Worm (Caenorhabditis elegans): ENCODE measurements around the gene K02E11.4.
A peak's percentile ranks its signal among the peaks of the same experiment; 100 is the strongest.

Gene K02E11.4

DNA sequence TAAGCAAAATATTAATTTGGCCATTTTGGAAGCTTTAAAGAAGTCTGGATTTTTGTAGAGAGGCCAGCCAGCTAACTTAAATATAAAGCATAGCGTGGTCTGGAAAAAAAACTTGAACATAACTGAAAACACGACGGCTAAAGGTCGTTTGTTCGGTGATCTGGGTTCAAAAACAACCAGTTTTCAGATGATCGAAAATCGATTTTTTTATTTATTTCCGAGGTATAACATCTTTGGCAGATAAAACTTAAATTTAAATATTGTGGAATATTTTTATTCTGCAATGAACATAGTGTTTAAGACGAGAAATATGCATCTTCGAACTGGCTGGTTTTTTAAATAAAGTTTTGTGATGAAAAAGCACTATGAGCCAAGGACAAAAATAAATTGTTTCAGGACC lies 20.7 kb upstream of the K02E11.4 start, which contains the start of gene F40G12.4:
TSS of gene F40G12.4 (minus strand) at position 101 of the 400 bp plus-strand sequence.
- TF ChIP-seq mcd-1 (GFP tag; IDR thresholded peaks at IDR 0.05): no peak
- TF ChIP-seq snpc-3.4 (tag; optimal IDR thresholded peaks at IDR 0.05): no peak
- TF ChIP-seq athp-1 (tag; optimal IDR thresholded peaks at IDR 0.05): no peak

DNA sequence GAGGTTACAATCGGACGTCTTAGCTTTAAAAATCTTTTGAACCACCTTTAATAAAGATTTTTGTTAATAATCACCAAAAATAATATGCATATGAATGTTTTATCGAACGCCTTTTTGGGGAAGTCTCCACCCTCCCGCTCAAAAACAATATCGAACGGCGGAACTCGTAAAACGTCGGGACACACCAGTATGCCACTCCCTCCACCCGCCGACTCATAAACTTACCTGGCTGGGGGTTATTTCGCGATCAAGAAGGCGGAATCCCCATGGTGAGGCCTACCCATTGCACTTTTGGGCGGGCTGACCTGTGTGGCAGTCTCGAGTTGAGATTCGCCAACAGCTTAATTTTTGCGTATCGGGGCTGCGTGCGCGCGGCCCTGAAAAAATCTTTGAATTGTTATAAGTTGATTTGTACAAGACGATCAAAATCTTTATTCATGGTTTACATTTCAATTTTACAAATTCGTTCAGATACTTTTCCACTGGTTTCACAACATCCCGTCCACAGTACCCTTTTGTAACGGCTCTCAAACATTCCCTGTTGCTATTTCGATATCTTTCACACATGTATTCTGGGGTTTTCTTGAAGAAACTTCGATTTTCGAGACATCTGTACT lies 19.5 kb upstream of the K02E11.4 start:
- 0 out of 2 replicates have a peak, but pooled peaks have one; percentile 5 for TF ChIP-seq ztf-28 (GFP tag; IDR thresholded peaks at IDR 0.05)
- no peak for TF ChIP-seq nfya-1 (tag; optimal IDR thresholded peaks at IDR 0.05; ENCODE audit: borderline replicate concordance, insufficient read depth)
- TF ChIP-seq dpl-1 (GFP tag; optimal IDR thresholded peaks at IDR 0.05): no peak
- TF ChIP-seq snpc-4 (GFP tag; optimal IDR thresholded peaks at IDR 0.05): peak; percentile 92
- TF ChIP-seq snpc-4 (tag; optimal IDR thresholded peaks at IDR 0.05): peak; percentile 82 to 96 (median 93)
- peak; percentile 30 for TF ChIP-seq hrde-1 (tag; optimal IDR thresholded peaks at IDR 0.05; ENCODE audit: borderline replicate concordance)
- TF ChIP-seq rcor-1 (GFP tag; IDR thresholded peaks at IDR 0.05): peak; percentile 76
- peak; percentile 48 for TF ChIP-seq lsl-1 (GFP tag; optimal IDR thresholded peaks at IDR 0.05)
- peak; percentile 59 for TF ChIP-seq snpc-1.3 (tag; optimal IDR thresholded peaks at IDR 0.05; ENCODE audit: insufficient read depth)
- TF ChIP-seq repo-1 (tag; optimal IDR thresholded peaks at IDR 0.05): no peak
- peak; percentile 23 for TF ChIP-seq tbp1 (GFP tag; optimal IDR thresholded peaks at IDR 0.05)
- 0 out of 2 replicates have a peak, but pooled peaks have one; percentile 31 for TF ChIP-seq aptf-2 (GFP tag; conservative IDR thresholded peaks at IDR 0.05)
- no peak for TF ChIP-seq B0019.2 (GFP tag; conservative IDR thresholded peaks at IDR 0.05)
- TF ChIP-seq die-1 (tag; optimal IDR thresholded peaks at IDR 0.05): peak; percentile 4
- TF ChIP-seq him-1 (tag; optimal IDR thresholded peaks at IDR 0.05): peak; percentile 90
- TF ChIP-seq cebp-1 (GFP tag; IDR thresholded peaks at IDR 0.05): no peak
- no peak for TF ChIP-seq cebp-1 (tag; optimal IDR thresholded peaks at IDR 0.05)
- TF ChIP-seq F49E8.2 (tag; optimal IDR thresholded peaks at IDR 0.05; ENCODE audit: insufficient read depth): peak; percentile 23
- peak; percentile 47; the same call in 1 of the 2 replicates for TF ChIP-seq ceh-100 (GFP tag; IDR thresholded peaks at IDR 0.05)
- peak; percentile 79 for TF ChIP-seq snpc-3.4 (tag; optimal IDR thresholded peaks at IDR 0.05)
- no peak for TF ChIP-seq ccch-3 (GFP tag; optimal IDR thresholded peaks at IDR 0.05)
- peak; percentile 26 for TF ChIP-seq sptf-2 (GFP tag; optimal IDR thresholded peaks at IDR 0.05)
- no peak for TF ChIP-seq ama-1 (optimal IDR thresholded peaks at IDR 0.05)
- no peak for TF ChIP-seq ama-1 (GFP tag; optimal IDR thresholded peaks at IDR 0.05)
- TF ChIP-seq F33H1.4 (GFP tag; IDR thresholded peaks at IDR 0.05): peak; percentile 38; the same call in 1 of the 2 replicates
- peak; percentile 11 for TF ChIP-seq xnd-1 (tag; optimal IDR thresholded peaks at IDR 0.05)
- TF ChIP-seq snpc-1.1 (tag; optimal IDR thresholded peaks at IDR 0.05; ENCODE audit: insufficient read depth): peak; percentile 92
- TF ChIP-seq attf-6 (GFP tag; IDR thresholded peaks at IDR 0.05): peak; percentile 73
- peak; percentile 59; the same call in 1 of the 2 replicates for TF ChIP-seq hmg-1.2 (GFP tag; IDR thresholded peaks at IDR 0.05)
- TF ChIP-seq hsf-1 (GFP tag; IDR thresholded peaks at IDR 0.05): peak; percentile 59; the same call in 1 of the 2 replicates
- no peak for TF ChIP-seq attf-5 (GFP tag; optimal IDR thresholded peaks at IDR 0.05)
- no peak for TF ChIP-seq ekl-4 (GFP tag; IDR thresholded peaks at IDR 0.05)
- peak; percentile 81 for TF ChIP-seq D2030.7 (GFP tag; IDR thresholded peaks at IDR 0.05)
- 0 out of 2 replicates have a peak, but pooled peaks have one; percentile 15 for TF ChIP-seq madf-8 (GFP tag; conservative IDR thresholded peaks at IDR 0.05)
- no peak for TF ChIP-seq C06A6.2 (GFP tag; conservative IDR thresholded peaks at IDR 0.05)
- TF ChIP-seq ceh-27 (GFP tag; optimal IDR thresholded peaks at IDR 0.05): no peak
- TF ChIP-seq lin-26 (GFP tag; IDR thresholded peaks at IDR 0.05): 0 out of 2 replicates have a peak, but pooled peaks have one; percentile 38
- peak; percentile 72 for TF ChIP-seq madf-6 (GFP tag; IDR thresholded peaks at IDR 0.05)
- no peak for TF ChIP-seq gei-17 (GFP tag; optimal IDR thresholded peaks at IDR 0.05)
- no peak for TF ChIP-seq bed-2 (GFP tag; IDR thresholded peaks at IDR 0.05)
- peak; percentile 29; the same call in 1 of the 2 replicates for TF ChIP-seq pbrm-1 (GFP tag; IDR thresholded peaks at IDR 0.05)

All from whole organism, young adult.